Worm (Caenorhabditis elegans): ENCODE measurements around the gene egl-44.
A peak's percentile ranks its signal among the peaks of the same experiment; 100 is the strongest.

Gene egl-44

ce11 chrII:5945818-5946217 is 17.2 kb downstream of the egl-44 start:
- no peak for TF ChIP-seq mdt-29 (GFP tag; IDR thresholded peaks at IDR 0.05)
- TF ChIP-seq fos-1 (tag; optimal IDR thresholded peaks at IDR 0.05), result no peak
- no peak for TF ChIP-seq ZK546.5 (tag; optimal IDR thresholded peaks at IDR 0.05)
- TF ChIP-seq hlh-11 (tag; optimal IDR thresholded peaks at IDR 0.05), result no peak
- TF ChIP-seq fkh-10 (GFP tag; optimal IDR thresholded peaks at IDR 0.05), result no peak
- TF ChIP-seq F26F4.8 (GFP tag; conservative IDR thresholded peaks at IDR 0.05), result no peak
- no peak for TF ChIP-seq pqm-1 (tag; optimal IDR thresholded peaks at IDR 0.05)
- TF ChIP-seq aha-1 (tag), result peak; percentile 63

- 0 out of 2 replicates have a peak, but pooled peaks have one; percentile 42 for TF ChIP-seq ctbp-1 (GFP tag; IDR thresholded peaks at IDR 0.05)
- no peak for TF ChIP-seq nhr-42 (GFP tag; IDR thresholded peaks at IDR 0.05)
- TF ChIP-seq vab-7 (GFP tag; IDR thresholded peaks at IDR 0.05), result no peak
- no peak for TF ChIP-seq dmd-6 (GFP tag; IDR thresholded peaks at IDR 0.05)
- TF ChIP-seq mxl-2 (GFP tag; conservative IDR thresholded peaks at IDR 0.05), result no peak
- TF ChIP-seq dmd-9 (GFP tag; IDR thresholded peaks at IDR 0.05), result no peak
- no peak for TF ChIP-seq ceh-62 (tag; optimal IDR thresholded peaks at IDR 0.05)
- TF ChIP-seq madf-9 (GFP tag; conservative IDR thresholded peaks at IDR 0.05), result no peak
- TF ChIP-seq F10B5.3 (tag; optimal IDR thresholded peaks at IDR 0.05), result no peak
- TF ChIP-seq aha-1 (tag), result peak; percentile 37
- no peak for TF ChIP-seq hlh-11 (tag; optimal IDR thresholded peaks at IDR 0.05)
Observed at ce11 chrII:5946438-5946837, 17.8 kb downstream of the egl-44 start.

- TF ChIP-seq mdl-1 (tag; optimal IDR thresholded peaks at IDR 0.05), result no peak
- TF ChIP-seq arid-1 (GFP tag; conservative IDR thresholded peaks at IDR 0.05), result no peak
- no peak for TF ChIP-seq unc-130 (GFP tag; optimal IDR thresholded peaks at IDR 0.05)
- no peak for TF ChIP-seq nhr-25 (tag; optimal IDR thresholded peaks at IDR 0.05; ENCODE audit: borderline replicate concordance, insufficient read depth)
- no peak for TF ChIP-seq madf-5 (GFP tag; IDR thresholded peaks at IDR 0.05)
- no peak for TF ChIP-seq nhr-6 (tag; optimal IDR thresholded peaks at IDR 0.05)
- TF ChIP-seq pqm-1 (tag; optimal IDR thresholded peaks at IDR 0.05), result no peak
- TF ChIP-seq zfp-3 (GFP tag; conservative IDR thresholded peaks at IDR 0.05), result no peak
- TF ChIP-seq madf-9 (GFP tag; conservative IDR thresholded peaks at IDR 0.05), result no peak
- TF ChIP-seq mep-1 (tag; optimal IDR thresholded peaks at IDR 0.05), result peak; percentile 18
- no peak for TF ChIP-seq dve-1 (tag; optimal IDR thresholded peaks at IDR 0.05; ENCODE audit: insufficient read depth)
- no peak for TF ChIP-seq lir-3 (tag; optimal IDR thresholded peaks at IDR 0.05)
- TF ChIP-seq tag-97 (GFP tag; IDR thresholded peaks at IDR 0.05), result no peak
- TF ChIP-seq ceh-62 (tag; optimal IDR thresholded peaks at IDR 0.05), result no peak
- TF ChIP-seq lin-39 (tag; optimal IDR thresholded peaks at IDR 0.05), result no peak
- peak in 1 of 2 experiments; percentile 78 for TF ChIP-seq unc-62 (GFP tag; optimal IDR thresholded peaks at IDR 0.05 in 1 of 2)
- TF ChIP-seq unc-62 (tag; optimal IDR thresholded peaks at IDR 0.05), result no peak
- no peak for TF ChIP-seq lin-15B (tag; optimal IDR thresholded peaks at IDR 0.05)
- no peak for TF ChIP-seq F37D6.2 (tag; optimal IDR thresholded peaks at IDR 0.05)
- TF ChIP-seq daf-16 (GFP tag; optimal IDR thresholded peaks at IDR 0.05), result no peak
- no peak for TF ChIP-seq daf-16 (tag; optimal IDR thresholded peaks at IDR 0.05)
- no peak for TF ChIP-seq nhr-41 (GFP tag; IDR thresholded peaks at IDR 0.05)
- TF ChIP-seq ztf-11 (tag; optimal IDR thresholded peaks at IDR 0.05), result no peak
- TF ChIP-seq lin-13 (GFP tag; optimal IDR thresholded peaks at IDR 0.05), result no peak
- TF ChIP-seq aly-2 (tag; optimal IDR thresholded peaks at IDR 0.05), result no peak
- peak; percentile 22 for TF ChIP-seq hlh-11 (tag; optimal IDR thresholded peaks at IDR 0.05)
- no peak for TF ChIP-seq zfp-2 (tag; optimal IDR thresholded peaks at IDR 0.05)
- TF ChIP-seq snpc-1.2 (GFP tag; IDR thresholded peaks at IDR 0.05), result no peak
- no peak for TF ChIP-seq daf-19 (GFP tag; conservative IDR thresholded peaks at IDR 0.05)
- TF ChIP-seq lim-7 (GFP tag; IDR thresholded peaks at IDR 0.05), result no peak
- no peak for TF ChIP-seq ceh-32 (tag; optimal IDR thresholded peaks at IDR 0.05; ENCODE audit: poor library complexity)
- no peak for TF ChIP-seq nhr-102 (tag; optimal IDR thresholded peaks at IDR 0.05)
- TF ChIP-seq zag-1 (tag; optimal IDR thresholded peaks at IDR 0.05), result no peak
- no peak for TF ChIP-seq php-3 (GFP tag; IDR thresholded peaks at IDR 0.05)
- TF ChIP-seq sdz-12 (GFP tag; optimal IDR thresholded peaks at IDR 0.05), result no peak
- 0 out of 2 replicates have a peak, but pooled peaks have one; percentile 35 for TF ChIP-seq tra-1 (GFP tag; IDR thresholded peaks at IDR 0.05)
Observed at ce11 chrII:5948681-5949080, 20.1 kb downstream of the egl-44 start.

All from whole organism, L4 larva.